Worm (Caenorhabditis elegans) whole organism, L2 larva: ENCODE measurements around the gene lips-5.

Experiments
- C34F6.9 ChIP-seq: fragments of 150-350 bp; optimal IDR thresholded peaks from 2 replicates; lab custom pipeline; 2014; ENCODE audit warnings: missing biosample characterization, missing genetic modification characterization
- F13H6.1 ChIP-seq: sonication (generic microtip); optimal IDR thresholded peaks from 2 replicates; lab custom pipeline; 2016; ENCODE audit warnings: missing genetic modification characterization, missing compliant biosample characterization
- Y55F3AM.14 ChIP-seq: fragments of 200-800 bp; sonication (Bioruptor generic); optimal IDR thresholded peaks from 2 replicates; lab custom pipeline; 2018; ENCODE audit warnings: mild to moderate bottlenecking, missing genetic modification characterization, missing compliant biosample characterization
- ZK546.5 ChIP-seq: sonication (generic microtip); optimal IDR thresholded peaks from 2 replicates; lab custom pipeline; 2017; ENCODE audit warnings: missing biosample characterization, missing genetic modification characterization
- alr-1 ChIP-seq: fragments of 150-350 bp; optimal IDR thresholded peaks from 2 replicates; lab custom pipeline; 2014; ENCODE audit warnings: missing biosample characterization, missing genetic modification characterization
- ama-1 ChIP-seq: fragments of 150-350 bp; optimal IDR thresholded peaks from 2 replicates; lab custom pipeline; 2018; ENCODE audit warnings: inconsistent platforms
- ceh-82 ChIP-seq: fragments of 150-350 bp; optimal IDR thresholded peaks from 2 replicates; lab custom pipeline; 2014; ENCODE audit warnings: missing biosample characterization, missing genetic modification characterization
- crh-2 ChIP-seq: sonication (generic microtip); optimal IDR thresholded peaks from 2 replicates; lab custom pipeline; 2017; ENCODE audit warnings: missing biosample characterization, missing genetic modification characterization
- dmd-4 ChIP-seq: sonication (generic microtip); optimal IDR thresholded peaks from 2 replicates; lab custom pipeline; 2017; ENCODE audit warnings: missing biosample characterization, missing genetic modification characterization
- egl-27 ChIP-seq: sonication (generic microtip); optimal IDR thresholded peaks from 3 replicates; lab custom pipeline; 2017; ENCODE audit warnings: missing biosample characterization, missing genetic modification reagents, missing genetic modification characterization
- elt-1 ChIP-seq: fragments of 150-350 bp; optimal IDR thresholded peaks from 2 replicates; lab custom pipeline; 2014; ENCODE audit warnings: missing biosample characterization, missing genetic modification characterization
- elt-3 ChIP-seq: sonication (generic microtip); optimal IDR thresholded peaks from 2 replicates; lab custom pipeline; 2017; ENCODE audit warnings: missing biosample characterization, missing genetic modification characterization
- fos-1 ChIP-seq: fragments of 150-350 bp; optimal IDR thresholded peaks from 2 replicates; lab custom pipeline; 2014; ENCODE audit warnings: missing biosample characterization, missing genetic modification characterization
- gmeb-1 ChIP-seq: fragments of 150-350 bp; optimal IDR thresholded peaks from 2 replicates; lab custom pipeline; 2014; ENCODE audit warnings: missing biosample characterization, missing genetic modification characterization
- lin-11 ChIP-seq: fragments of 150-350 bp; sonication (generic microtip); optimal IDR thresholded peaks from 2 replicates; lab custom pipeline; 2014; ENCODE audit warnings: missing biosample characterization, missing genetic modification characterization, inconsistent platforms, mixed read lengths
- lin-13 ChIP-seq: fragments of 150-350 bp; optimal IDR thresholded peaks from 2 replicates; lab custom pipeline; 2014; ENCODE audit warnings: missing biosample characterization, missing genetic modification reagents, missing genetic modification characterization
- lsy-2 ChIP-seq, 2 experiments: fragments of 150-350 bp in 1 of 2; sonication (generic microtip) in 1 of 2; optimal IDR thresholded peaks; 2 replicates each; lab custom pipeline; 2014 to 2017; ENCODE audit warnings: missing biosample characterization in 2 of 2, missing genetic modification characterization in 2 of 2
- mab-5 ChIP-seq: fragments of 150-350 bp; optimal IDR thresholded peaks from 2 replicates; lab custom pipeline; 2014; ENCODE audit warnings: missing biosample characterization, missing genetic modification characterization
- mbf-1 ChIP-seq: sonication (generic microtip); optimal IDR thresholded peaks from 2 replicates; lab custom pipeline; 2017; ENCODE audit warnings: missing biosample characterization, missing genetic modification characterization
- mdl-1 ChIP-seq, 2 experiments: fragments of 150-350 bp in 1 of 2; sonication (generic microtip) in 1 of 2; optimal IDR thresholded peaks; 2 replicates each; lab custom pipeline; 2017; ENCODE audit warnings: missing biosample characterization in 2 of 2, missing genetic modification characterization in 2 of 2
- nhr-11 ChIP-seq: fragments of 150-350 bp; optimal IDR thresholded peaks from 2 replicates; lab custom pipeline; 2014; ENCODE audit warnings: missing biosample characterization, missing genetic modification characterization
- nhr-12 ChIP-seq: fragments of 150-350 bp; optimal IDR thresholded peaks from 2 replicates; lab custom pipeline; 2014; ENCODE audit warnings: missing biosample characterization, missing genetic modification characterization
- nhr-129 ChIP-seq: fragments of 150-350 bp; optimal IDR thresholded peaks from 2 replicates; lab custom pipeline; 2014; ENCODE audit warnings: missing biosample characterization, missing genetic modification characterization
- nhr-21 ChIP-seq: fragments of 150-350 bp; optimal IDR thresholded peaks from 2 replicates; lab custom pipeline; 2014; ENCODE audit warnings: missing biosample characterization, missing genetic modification characterization
- nhr-23 ChIP-seq: fragments of 150-350 bp; optimal IDR thresholded peaks from 2 replicates; lab custom pipeline; 2014; ENCODE audit warnings: missing biosample characterization, missing genetic modification reagents, missing genetic modification characterization
- nhr-237 ChIP-seq: fragments of 150-350 bp; optimal IDR thresholded peaks from 2 replicates; lab custom pipeline; 2014; ENCODE audit warnings: missing biosample characterization, missing genetic modification characterization
- nhr-25 ChIP-seq: fragments of 150-350 bp; sonication (generic microtip); optimal IDR thresholded peaks from 3 replicates; lab custom pipeline; 2014; ENCODE audit warnings: missing biosample characterization, missing genetic modification characterization
- nhr-6 ChIP-seq: fragments of 150-350 bp; optimal IDR thresholded peaks from 2 replicates; lab custom pipeline; 2014; ENCODE audit warnings: missing biosample characterization, missing genetic modification characterization
- nhr-77 ChIP-seq: fragments of 150-350 bp; optimal IDR thresholded peaks from 2 replicates; lab custom pipeline; 2014; ENCODE audit warnings: missing biosample characterization, missing genetic modification characterization
- peb-1 ChIP-seq: fragments of 150-350 bp; optimal IDR thresholded peaks from 2 replicates; lab custom pipeline; 2014; ENCODE audit warnings: missing biosample characterization, missing genetic modification characterization
- sem-4 ChIP-seq: fragments of 150-350 bp; optimal IDR thresholded peaks from 2 replicates; lab custom pipeline; 2014; ENCODE audit warnings: missing biosample characterization, missing genetic modification reagents, missing genetic modification characterization
- skn-1 ChIP-seq: sonication (generic microtip); optimal IDR thresholded peaks from 2 replicates; lab custom pipeline; 2017; ENCODE audit warnings: missing biosample characterization, missing genetic modification characterization
- sma-3 ChIP-seq: sonication (generic microtip); optimal IDR thresholded peaks from 2 replicates; lab custom pipeline; 2016; ENCODE audit warnings: missing genetic modification reagents, missing genetic modification characterization, missing compliant biosample characterization
- sma-9 ChIP-seq, 2 experiments: fragments of 150-350 bp in 1 of 2; sonication (generic microtip) in 1 of 2; optimal IDR thresholded peaks; 2 replicates each; lab custom pipeline; 2014 to 2016; ENCODE audit warnings: missing genetic modification characterization in 2 of 2, mild to moderate bottlenecking in 1 of 2, missing biosample characterization in 1 of 2, missing compliant biosample characterization in 1 of 2, missing genetic modification reagents in 1 of 2, moderate library complexity in 1 of 2
- snpc-4 ChIP-seq: fragments of 150-350 bp; optimal IDR thresholded peaks from 2 replicates; lab custom pipeline; 2014; ENCODE audit warnings: missing biosample characterization, missing genetic modification characterization
- unc-39 ChIP-seq: fragments of 150-350 bp; optimal IDR thresholded peaks from 2 replicates; lab custom pipeline; 2014; ENCODE audit warnings: missing biosample characterization, missing genetic modification characterization
- unc-55 ChIP-seq: fragments of 150-350 bp; sonication (generic microtip); optimal IDR thresholded peaks from 3 replicates; lab custom pipeline; 2014; ENCODE audit warnings: missing biosample characterization, missing genetic modification reagents, missing genetic modification characterization
- unc-62 ChIP-seq: fragments of 150-350 bp; optimal IDR thresholded peaks from 2 replicates; lab custom pipeline; 2014; ENCODE audit warnings: missing biosample characterization, missing genetic modification reagents, missing genetic modification characterization
- zag-1 ChIP-seq: fragments of 150-350 bp; optimal IDR thresholded peaks from 2 replicates; lab custom pipeline; 2014; ENCODE audit warnings: missing biosample characterization, missing genetic modification characterization
- ztf-1 ChIP-seq: fragments of 200-800 bp; sonication (Bioruptor generic); conservative IDR thresholded peaks from 2 replicates; pipeline ENCODE4 v1.3.6; 2022; ENCODE audit warnings: missing genetic modification characterization, missing compliant biosample characterization
- ztf-11 ChIP-seq: sonication (generic microtip); optimal IDR thresholded peaks from 2 replicates; lab custom pipeline; 2017; ENCODE audit warnings: missing biosample characterization, missing genetic modification characterization
- ztf-4 ChIP-seq: fragments of 150-350 bp; optimal IDR thresholded peaks from 2 replicates; lab custom pipeline; 2014; ENCODE audit warnings: missing biosample characterization, missing genetic modification characterization

Gene lips-5

DNA sequence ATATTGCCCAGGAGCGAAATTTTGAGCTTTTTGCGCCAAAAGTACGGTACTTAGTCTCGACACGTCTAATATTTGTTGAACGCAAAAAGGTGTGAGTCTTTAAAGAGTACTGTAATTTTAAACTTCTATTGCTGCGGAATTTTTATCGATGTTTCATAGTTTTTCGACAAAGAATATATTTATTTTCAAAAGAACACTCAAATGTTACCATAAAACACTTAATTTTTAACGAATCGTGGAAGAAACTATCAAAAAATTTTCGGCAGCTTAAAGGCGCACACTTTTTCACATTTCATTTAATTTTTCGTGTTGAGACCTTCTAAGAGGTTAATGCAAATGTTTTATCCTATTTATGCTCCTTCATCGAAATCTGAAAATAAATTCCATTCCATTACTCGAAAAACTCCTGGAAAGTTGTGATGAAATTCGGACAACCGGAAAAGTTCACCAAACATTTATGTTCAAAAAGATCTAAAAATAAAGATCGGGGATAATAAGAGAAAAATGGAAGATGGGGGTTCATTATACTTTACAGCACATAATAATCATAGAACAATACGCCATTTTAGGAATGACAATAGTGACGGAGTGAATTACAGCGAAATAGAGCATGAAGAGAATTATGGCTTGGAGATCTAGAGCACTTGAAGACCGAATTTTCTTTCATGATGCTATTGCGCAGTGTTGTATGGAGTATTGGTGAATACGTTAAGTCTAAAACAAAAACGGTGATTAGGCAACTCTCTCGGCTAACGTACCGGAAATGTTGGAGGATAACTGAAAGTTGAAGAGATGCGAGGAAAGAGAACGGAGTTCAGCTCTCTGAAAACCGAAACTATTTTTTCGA is 46.7 kb upstream of the lips-5 start:
- TF ChIP-seq lin-13 = peak; percentile 1
- TF ChIP-seq mbf-1 (tag; lab: Kevin White, UChicago) = no peak
- TF ChIP-seq sma-9 (GFP tag; optimal IDR thresholded peaks at IDR 0.05; lab: Kevin White, UChicago) = no peak
- TF ChIP-seq sma-9 (tag; optimal IDR thresholded peaks at IDR 0.05; lab: Kevin White, UChicago) = no peak
- peak; percentile 8 for TF ChIP-seq F13H6.1 (tag; lab: Kevin White, UChicago)
- peak; percentile 8 for TF ChIP-seq C34F6.9 (tag; lab: Kevin White, UChicago)
- no peak for TF ChIP-seq nhr-129 (tag; lab: Kevin White, UChicago)
- no peak for TF ChIP-seq elt-3
- no peak for TF ChIP-seq elt-1
- TF ChIP-seq ama-1 = peak; percentile 12
- peak; percentile 5 for TF ChIP-seq sem-4 (tag; lab: Kevin White, UChicago)
- TF ChIP-seq alr-1 (tag; lab: Kevin White, UChicago) = no peak
- peak; percentile 43 for TF ChIP-seq crh-2 (tag; lab: Kevin White, UChicago)
- TF ChIP-seq lsy-2 (tag; optimal IDR thresholded peaks at IDR 0.05; lab: Kevin White, UChicago) = peak in 1 of 2 experiments; percentile 14
- TF ChIP-seq, all 48 proteins: peak for 7

ce11 chrIV:11813901-11814300 is 40.4 kb upstream of the lips-5 start, which contains the start of gene M117.1:
TSS of gene M117.1 (plus strand) at chrIV:11814247.
- no peak for TF ChIP-seq ztf-1
- TF ChIP-seq mdl-1 (tag; optimal IDR thresholded peaks at IDR 0.05; lab: Kevin White, UChicago) = peak in 1 of 2 experiments; percentile 20
- TF ChIP-seq unc-55 (GFP tag; lab: Kevin White, UChicago) = no peak
- no peak for TF ChIP-seq nhr-6 (tag; lab: Kevin White, UChicago)
- TF ChIP-seq zag-1 (tag; lab: Kevin White, UChicago) = no peak
- no peak for TF ChIP-seq mab-5 (tag; lab: Kevin White, UChicago)
- no peak for TF ChIP-seq lin-11
- no peak for TF ChIP-seq nhr-129 (tag; lab: Kevin White, UChicago)

DNA sequence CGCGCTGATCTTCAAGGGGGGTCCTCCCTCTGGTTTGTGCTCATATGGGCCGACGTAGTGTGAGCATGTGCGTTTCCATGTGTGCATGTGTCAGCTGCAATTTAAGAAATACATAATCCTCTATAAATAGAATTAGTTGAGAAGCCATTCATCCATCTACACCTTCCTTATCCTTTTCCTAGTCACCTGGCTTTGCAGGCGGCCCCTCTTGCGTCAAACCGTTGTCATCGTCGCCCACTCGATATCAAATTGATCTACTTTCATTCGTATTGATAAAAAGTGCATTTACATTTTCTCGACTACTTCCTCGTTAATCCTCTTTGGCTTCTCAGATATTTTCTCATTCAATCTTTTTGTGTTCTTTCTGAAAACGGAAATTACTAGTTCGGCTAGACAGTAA is 38.5 kb upstream of the lips-5 start:
- TF ChIP-seq sma-9 (GFP tag; optimal IDR thresholded peaks at IDR 0.05; lab: Kevin White, UChicago) (peak; percentile 41), sma-9 (tag; optimal IDR thresholded peaks at IDR 0.05; lab: Kevin White, UChicago) (no peak), lsy-2 (tag; optimal IDR thresholded peaks at IDR 0.05; lab: Kevin White, UChicago) (peak in 1 of 2 experiments; percentile 10), mdl-1 (tag; optimal IDR thresholded peaks at IDR 0.05; lab: Kevin White, UChicago) (no peak), Y55F3AM.14 (no peak), snpc-4 (no peak)

DNA sequence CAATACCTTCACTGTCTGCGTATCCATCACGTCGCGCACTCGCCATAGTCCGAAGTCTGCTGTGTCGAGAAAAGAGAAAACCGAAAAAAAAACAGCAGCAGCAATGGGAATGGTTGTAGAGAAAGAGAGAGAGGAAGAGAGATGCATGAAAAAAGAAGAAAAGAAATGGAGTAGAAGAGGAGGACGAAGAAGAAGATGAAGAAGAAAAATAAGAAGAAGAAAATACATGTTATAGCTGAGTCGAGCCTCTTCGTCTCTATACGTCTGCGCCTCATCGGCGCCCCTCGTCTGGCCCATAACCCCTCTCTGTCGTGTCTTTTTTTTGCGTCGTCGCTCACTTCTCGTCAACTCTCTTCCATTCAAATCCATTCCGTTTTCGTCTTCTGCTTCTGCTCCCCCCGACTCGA is 36.2 kb upstream of the lips-5 start:
- peak; percentile 87 for TF ChIP-seq F13H6.1 (tag; lab: Kevin White, UChicago)
- TF ChIP-seq nhr-23 = no peak
- no peak for TF ChIP-seq alr-1 (tag; lab: Kevin White, UChicago)
- TF ChIP-seq snpc-4 = no peak
- TF ChIP-seq ceh-82 = peak; percentile 37
- peak; percentile 89 for TF ChIP-seq sma-9 (GFP tag; optimal IDR thresholded peaks at IDR 0.05; lab: Kevin White, UChicago)
- no peak for TF ChIP-seq sma-9 (tag; optimal IDR thresholded peaks at IDR 0.05; lab: Kevin White, UChicago)
- TF ChIP-seq nhr-11 (tag; lab: Kevin White, UChicago) = no peak
- TF ChIP-seq ama-1 = no peak
- TF ChIP-seq nhr-6 (tag; lab: Kevin White, UChicago) = peak; percentile 74
- peak; percentile 76 for TF ChIP-seq Y55F3AM.14
- peak; percentile 56 for TF ChIP-seq fos-1 (tag; lab: Kevin White, UChicago)
- TF ChIP-seq C34F6.9 (tag; lab: Kevin White, UChicago) = peak; percentile 96
- TF ChIP-seq peb-1 (tag; lab: Kevin White, UChicago) = no peak
- TF ChIP-seq ztf-4 = peak; percentile 72
- peak; percentile 80 for TF ChIP-seq mab-5 (tag; lab: Kevin White, UChicago)
- peak; percentile 54 for TF ChIP-seq unc-62 (GFP tag; lab: Kevin White, UChicago)
- no peak for TF ChIP-seq skn-1 (tag; lab: Kevin White, UChicago)
- TF ChIP-seq ztf-11 (tag; lab: Kevin White, UChicago) = no peak
- TF ChIP-seq dmd-4 (tag; lab: Kevin White, UChicago) = no peak
- peak; percentile 35 to 78 for TF ChIP-seq lsy-2 (tag; optimal IDR thresholded peaks at IDR 0.05; lab: Kevin White, UChicago)
- TF ChIP-seq nhr-25 = peak; percentile 64
- no peak for TF ChIP-seq nhr-237 (tag; lab: Kevin White, UChicago)
- peak; percentile 71 for TF ChIP-seq zag-1 (tag; lab: Kevin White, UChicago)
- TF ChIP-seq unc-55 (GFP tag; lab: Kevin White, UChicago) = peak; percentile 89
- TF ChIP-seq ZK546.5 (tag; lab: Kevin White, UChicago) = no peak
- no peak for TF ChIP-seq unc-39
- TF ChIP-seq nhr-12 (tag; lab: Kevin White, UChicago) = no peak
- TF ChIP-seq nhr-77 = no peak
- peak; percentile 67 for TF ChIP-seq nhr-21 (tag; lab: Kevin White, UChicago)
- peak; percentile 48 for TF ChIP-seq egl-27
- no peak for TF ChIP-seq gmeb-1
- TF ChIP-seq lin-11 = peak; percentile 50
- TF ChIP-seq mdl-1 (tag; optimal IDR thresholded peaks at IDR 0.05; lab: Kevin White, UChicago) = peak; percentile 20 to 34
- TF ChIP-seq ztf-1 = no peak
- no peak for TF ChIP-seq mbf-1 (tag; lab: Kevin White, UChicago)
- TF ChIP-seq elt-3 = no peak
- peak; percentile 82 for TF ChIP-seq crh-2 (tag; lab: Kevin White, UChicago)
- TF ChIP-seq sma-3 (GFP tag; lab: Kevin White, UChicago) = peak; percentile 19
